Fruit fly (Drosophila melanogaster) Kc167 (cell line): ENCODE measurements around the gene CG12483.

Experiments used
- Myc ChIP-seq: fragments of >200 bp; optimal IDR thresholded peaks from 2 replicates; lab custom pipeline; 2017; ENCODE audit warnings: missing external identifiers
- h ChIP-seq: fragments of >200 bp; optimal IDR thresholded peaks from 3 replicates; lab custom pipeline; 2018; ENCODE audit warnings: missing external identifiers

DNA sequence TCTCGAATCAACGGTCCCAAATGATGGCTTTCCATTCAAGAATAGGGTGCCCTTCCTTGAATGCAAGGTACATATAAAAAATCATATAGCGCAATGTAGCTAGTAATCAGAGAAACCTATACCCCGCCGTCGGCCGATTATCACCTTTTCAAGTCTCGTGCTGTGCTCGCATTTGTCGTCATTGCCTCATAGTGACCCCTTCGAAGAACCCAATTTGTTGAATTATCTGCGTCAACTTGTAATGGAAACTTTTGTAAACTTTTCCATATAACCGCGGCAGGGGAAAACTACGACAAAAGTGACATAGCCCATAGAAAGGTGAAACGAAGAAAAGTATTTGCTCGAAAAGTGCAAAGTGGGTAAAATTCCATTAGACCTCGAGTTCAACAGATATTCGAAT lies 40.5 kb downstream of the CG12483 start:
- no peak for TF ChIP-seq Myc (lab: Kevin White, UChicago)
- no peak for TF ChIP-seq h
